Worm (Caenorhabditis elegans) whole organism, L4 larva: ENCODE data around the gene C28C12.1.

Experiments
- D1046.2 ChIP-seq: fragments of 200-800 bp; sonication (Bioruptor generic); IDR thresholded peaks from 2 replicates; pipeline ENCODE4 v1.3.6; 2022; ENCODE audit warnings: missing genetic modification characterization, missing compliant biosample characterization
- dve-1 ChIP-seq: sonication (generic microtip); optimal IDR thresholded peaks from 2 replicates; lab custom pipeline; 2017; ENCODE audit warnings: antibody characterized with exemption, mild to moderate bottlenecking, missing genetic modification characterization, missing compliant biosample characterization; ENCODE audit not compliant: insufficient read depth
- fos-1 ChIP-seq: fragments of 150-350 bp; optimal IDR thresholded peaks from 2 replicates; lab custom pipeline; 2014; ENCODE audit warnings: missing biosample characterization, missing genetic modification characterization
- mdl-1 ChIP-seq, 2 experiments: fragments of 150-350 bp in 1 of 2; sonication (generic microtip) in 1 of 2; optimal IDR thresholded peaks; 2 replicates each; lab custom pipeline; 2014 to 2017; ENCODE audit warnings: missing biosample characterization in 2 of 2, missing genetic modification characterization in 2 of 2

ce11 chrIV:8463069-8463468 lies 38.4 kb upstream of the C28C12.1 start:
- TF ChIP-seq D1046.2 (no peak), dve-1 (tag; lab: Kevin White, UChicago) (no peak), fos-1 (tag; lab: Kevin White, UChicago) (no peak), mdl-1 (tag; optimal IDR thresholded peaks at IDR 0.05; lab: Kevin White, UChicago) (peak in 1 of 2 experiments; percentile 84)
